Fruit fly (Drosophila melanogaster) whole organism, embryonic: Measurements from ENCODE around the gene Tsp68C.

Experiments
- CG1024 ChIP-seq: fragments of 200-800 bp; sonication (Bioruptor generic); IDR thresholded peaks from 2 replicates; pipeline ENCODE4 v1.3.6; 2022; ENCODE audit warnings: missing biosample characterization, missing genetic modification characterization
- CG10959 ChIP-seq: fragments of 200-800 bp; sonication (Bioruptor generic); IDR thresholded peaks from 2 replicates; pipeline ENCODE4 v1.3.6; 2022; ENCODE audit warnings: missing biosample characterization, missing genetic modification characterization
- CG10979 ChIP-seq: fragments of 200-800 bp; sonication (Bioruptor generic); optimal IDR thresholded peaks from 2 replicates; lab custom pipeline; 2018; ENCODE audit warnings: missing biosample characterization, mild to moderate bottlenecking, missing genetic modification characterization, moderate library complexity
- CG11504 ChIP-seq: fragments of 200-800 bp; sonication (Bioruptor generic); optimal IDR thresholded peaks from 3 replicates; lab custom pipeline; 2019; ENCODE audit warnings: missing biosample characterization, mild to moderate bottlenecking, missing genetic modification characterization, moderate library complexity
- CG12104 ChIP-seq: fragments of 200-800 bp; sonication (Bioruptor generic); optimal IDR thresholded peaks from 3 replicates; lab custom pipeline; 2016; ENCODE audit warnings: missing biosample characterization, missing genetic modification characterization
- CG12299 ChIP-seq: fragments of 200-800 bp; sonication (Bioruptor generic); optimal IDR thresholded peaks from 2 replicates; lab custom pipeline; 2018; ENCODE audit warnings: missing biosample characterization, mild to moderate bottlenecking, missing genetic modification characterization
- CG12391 ChIP-seq: fragments of 200-800 bp; sonication (Bioruptor generic); optimal IDR thresholded peaks from 3 replicates; lab custom pipeline; 2018; ENCODE audit warnings: missing biosample characterization, mild to moderate bottlenecking, missing genetic modification characterization, moderate library complexity
- CG14965 ChIP-seq: fragments of 200-800 bp; sonication (Bioruptor generic); optimal IDR thresholded peaks from 2 replicates; lab custom pipeline; 2016; ENCODE audit warnings: missing biosample characterization, missing genetic modification characterization, borderline replicate concordance
- CG1529 ChIP-seq: fragments of 200-800 bp; sonication (Bioruptor generic); optimal IDR thresholded peaks from 3 replicates; lab custom pipeline; 2018; ENCODE audit warnings: missing biosample characterization, missing genetic modification characterization
- CG15514 ChIP-seq: fragments of 200-800 bp; sonication (Bioruptor generic); optimal IDR thresholded peaks from 3 replicates; lab custom pipeline; 2017; ENCODE audit warnings: missing biosample characterization, missing genetic modification characterization, mild to moderate bottlenecking, moderate library complexity, missing genetic modification reagents
- CG17802 ChIP-seq: fragments of 200-800 bp; sonication (Bioruptor generic); optimal IDR thresholded peaks from 2 replicates; lab custom pipeline; 2018; ENCODE audit warnings: missing biosample characterization, mild to moderate bottlenecking, missing genetic modification characterization, moderate library complexity
- CG2678 ChIP-seq: fragments of 200-800 bp; sonication (Bioruptor generic); optimal IDR thresholded peaks from 3 replicates; lab custom pipeline; 2019; ENCODE audit warnings: missing biosample characterization, mild to moderate bottlenecking, missing genetic modification characterization, moderate library complexity
- CG2875 ChIP-seq: fragments of 200-800 bp; sonication (Bioruptor generic); optimal IDR thresholded peaks from 2 replicates; lab custom pipeline; 2017; ENCODE audit warnings: missing biosample characterization, mild to moderate bottlenecking, missing genetic modification characterization, missing genetic modification reagents
- CG31224 ChIP-seq: fragments of 200-800 bp; sonication (Bioruptor generic); IDR thresholded peaks from 2 replicates; pipeline ENCODE4 v1.3.6; 2022; ENCODE audit warnings: missing biosample characterization, missing genetic modification characterization
- CG33213 ChIP-seq: fragments of 200-800 bp; sonication (Bioruptor generic); optimal IDR thresholded peaks from 3 replicates; lab custom pipeline; 2016; ENCODE audit warnings: missing biosample characterization, missing genetic modification characterization
- CG34224 ChIP-seq: fragments of 200-800 bp; sonication (Bioruptor generic); IDR thresholded peaks from 3 replicates; pipeline ENCODE4 v1.3.6; 2022; ENCODE audit warnings: missing biosample characterization, missing genetic modification characterization; ENCODE audit not compliant: partially characterized antibody
- CG3995 ChIP-seq: fragments of 200-800 bp; sonication (Bioruptor generic); optimal IDR thresholded peaks from 3 replicates; lab custom pipeline; 2016; ENCODE audit warnings: missing biosample characterization, missing genetic modification characterization
- CG4424 ChIP-seq: fragments of 200-800 bp; sonication (Bioruptor generic); optimal IDR thresholded peaks from 3 replicates; lab custom pipeline; 2016; ENCODE audit warnings: missing biosample characterization, missing genetic modification characterization
- CG4820 ChIP-seq: fragments of 200-800 bp; sonication (Bioruptor generic); optimal IDR thresholded peaks from 3 replicates; lab custom pipeline; 2016; ENCODE audit warnings: missing biosample characterization, missing genetic modification characterization
- CG8359 ChIP-seq: fragments of 200-800 bp; sonication (Bioruptor generic); optimal IDR thresholded peaks from 2 replicates; lab custom pipeline; 2017; ENCODE audit warnings: missing biosample characterization, mild to moderate bottlenecking, missing genetic modification characterization, borderline replicate concordance
- CG8944 ChIP-seq: fragments of 200-800 bp; sonication (Bioruptor generic); optimal IDR thresholded peaks from 3 replicates; lab custom pipeline; 2016; ENCODE audit warnings: missing biosample characterization, missing genetic modification characterization
- Camta ChIP-seq: fragments of 200-800 bp; sonication (Bioruptor generic); optimal IDR thresholded peaks from 2 replicates; lab custom pipeline; 2016; ENCODE audit warnings: missing biosample characterization, missing genetic modification characterization
- D19A ChIP-seq: fragments of 200-800 bp; optimal IDR thresholded peaks from 3 replicates; lab custom pipeline; 2019; ENCODE audit warnings: missing biosample characterization, mild to moderate bottlenecking, missing genetic modification characterization, moderate library complexity
- Fer2 ChIP-seq: fragments of 200-800 bp; sonication (Bioruptor generic); optimal IDR thresholded peaks from 2 replicates; lab custom pipeline; 2018; ENCODE audit warnings: missing biosample characterization, mild to moderate bottlenecking, missing genetic modification characterization, moderate library complexity
- GATAe ChIP-seq: fragments of 200-800 bp; sonication (Bioruptor generic); conservative IDR thresholded peaks from 2 replicates; pipeline ENCODE4 v1.3.6; 2022; ENCODE audit warnings: missing biosample characterization, missing genetic modification characterization
- Hand ChIP-seq: fragments of 200-800 bp; sonication (Bioruptor generic); optimal IDR thresholded peaks from 2 replicates; lab custom pipeline; 2017; ENCODE audit warnings: mild to moderate bottlenecking, missing biosample characterization, missing genetic modification reagents, missing genetic modification characterization
- Hmr ChIP-seq: fragments of 200-800 bp; sonication (Bioruptor generic); optimal IDR thresholded peaks from 3 replicates; lab custom pipeline; 2017; ENCODE audit warnings: mild to moderate bottlenecking, missing biosample characterization, missing genetic modification reagents, missing genetic modification characterization
- Opbp ChIP-seq: fragments of 200-800 bp; sonication (Bioruptor generic); IDR thresholded peaks from 3 replicates; pipeline ENCODE4 v1.3.6; 2022; ENCODE audit warnings: missing biosample characterization, missing genetic modification characterization; ENCODE audit not compliant: partially characterized antibody
- Sox102F ChIP-seq: fragments of 200-800 bp; sonication (Bioruptor generic); optimal IDR thresholded peaks from 2 replicates; lab custom pipeline; 2018; ENCODE audit warnings: missing biosample characterization, mild to moderate bottlenecking, missing genetic modification characterization, moderate library complexity
- TFAM ChIP-seq: fragments of 200-800 bp; sonication (Bioruptor generic); optimal IDR thresholded peaks from 2 replicates; lab custom pipeline; 2017; ENCODE audit warnings: missing biosample characterization, missing genetic modification characterization, inconsistent platforms
- ci ChIP-seq: fragments of 200-800 bp; sonication (Bioruptor generic); IDR thresholded peaks from 3 replicates; pipeline ENCODE4 v1.3.6; 2022; ENCODE audit warnings: missing biosample characterization, missing genetic modification characterization
- fd96Cb ChIP-seq: fragments of 200-800 bp; sonication (Bioruptor generic); optimal IDR thresholded peaks from 2 replicates; lab custom pipeline; 2018; ENCODE audit warnings: missing biosample characterization, mild to moderate bottlenecking, missing genetic modification characterization, moderate library complexity
- gce ChIP-seq: fragments of 200-800 bp; sonication (Bioruptor generic); IDR thresholded peaks from 3 replicates; pipeline ENCODE4 v1.3.6; 2022; ENCODE audit warnings: missing biosample characterization, missing genetic modification characterization
- her ChIP-seq: fragments of 200-800 bp; sonication (Bioruptor generic); optimal IDR thresholded peaks from 2 replicates; lab custom pipeline; 2016; ENCODE audit warnings: missing biosample characterization, missing genetic modification characterization
- kay ChIP-seq: fragments of 200-800 bp; sonication (Bioruptor generic); optimal IDR thresholded peaks from 2 replicates; lab custom pipeline; 2016; ENCODE audit warnings: missing biosample characterization, missing genetic modification characterization
- ken ChIP-seq: fragments of 200-800 bp; sonication (Bioruptor generic); IDR thresholded peaks from 3 replicates; pipeline ENCODE4 v1.3.6; 2022; ENCODE audit warnings: missing biosample characterization, missing genetic modification characterization
- kni ChIP-seq: fragments of 200-800 bp; sonication (Bioruptor generic); optimal IDR thresholded peaks from 3 replicates; lab custom pipeline; 2017; ENCODE audit warnings: mild to moderate bottlenecking, missing biosample characterization, missing genetic modification reagents, missing genetic modification characterization
- lilli ChIP-seq: fragments of 200-800 bp; sonication (Bioruptor generic); optimal IDR thresholded peaks from 3 replicates; lab custom pipeline; 2016; ENCODE audit warnings: missing biosample characterization, missing genetic modification characterization
- lola ChIP-seq, 3 experiments: fragments of >200 bp in 2 of 3; fragments of 200-800 bp in 1 of 3; sonication (Bioruptor generic) in 1 of 3; optimal IDR thresholded peaks; 2 replicates each; lab custom pipeline; 2017 to 2019; ENCODE audit warnings: missing biosample characterization in 3 of 3, missing genetic modification characterization in 3 of 3, mild to moderate bottlenecking in 1 of 3, moderate library complexity in 1 of 3
- pho ChIP-seq: fragments of 200-800 bp; sonication (Bioruptor generic); optimal IDR thresholded peaks from 2 replicates; lab custom pipeline; 2016; ENCODE audit warnings: missing biosample characterization, missing genetic modification characterization
- pnt ChIP-seq: fragments of 200-800 bp; sonication (Bioruptor generic); optimal IDR thresholded peaks from 3 replicates; lab custom pipeline; 2016; ENCODE audit warnings: missing biosample characterization, missing genetic modification characterization
- salm ChIP-seq: fragments of 200-800 bp; sonication (Bioruptor generic); optimal IDR thresholded peaks from 2 replicates; lab custom pipeline; 2018; ENCODE audit warnings: missing biosample characterization, mild to moderate bottlenecking, missing genetic modification characterization
- sd ChIP-seq: fragments of 200-800 bp; sonication (Bioruptor generic); optimal IDR thresholded peaks from 3 replicates; lab custom pipeline; 2018; ENCODE audit warnings: missing biosample characterization, mild to moderate bottlenecking, missing genetic modification characterization, moderate library complexity
- slou ChIP-seq: fragments of 200-800 bp; sonication (Bioruptor generic); optimal IDR thresholded peaks from 3 replicates; lab custom pipeline; 2016; ENCODE audit warnings: missing biosample characterization, missing genetic modification characterization
- sqz ChIP-seq: fragments of 200-800 bp; sonication (Bioruptor generic); optimal IDR thresholded peaks from 3 replicates; lab custom pipeline; 2018; ENCODE audit warnings: missing biosample characterization, mild to moderate bottlenecking, missing genetic modification characterization
- tio ChIP-seq: fragments of 200-800 bp; sonication (Bioruptor generic); optimal IDR thresholded peaks from 2 replicates; lab custom pipeline; 2017; ENCODE audit warnings: missing biosample characterization, missing genetic modification characterization, inconsistent platforms
- tna ChIP-seq: fragments of 200-800 bp; sonication (Bioruptor generic); IDR thresholded peaks from 2 replicates; pipeline ENCODE4 v1.3.6; 2022; ENCODE audit warnings: missing biosample characterization, missing genetic modification characterization; ENCODE audit not compliant: partially characterized antibody
- toy ChIP-seq: fragments of 200-800 bp; sonication (Bioruptor generic); IDR thresholded peaks from 2 replicates; pipeline ENCODE4 v1.3.6; 2022; ENCODE audit warnings: missing biosample characterization, missing genetic modification characterization
- tup ChIP-seq: fragments of 200-800 bp; sonication (Bioruptor generic); optimal IDR thresholded peaks from 2 replicates; lab custom pipeline; 2016; ENCODE audit warnings: missing biosample characterization, mild to moderate bottlenecking, missing genetic modification characterization, moderate library complexity
- zfh1 ChIP-seq: fragments of 200-800 bp; sonication (Bioruptor generic); IDR thresholded peaks from 3 replicates; pipeline ENCODE4 v1.3.6; 2022; ENCODE audit warnings: missing biosample characterization, missing genetic modification characterization

Gene Tsp68C

DNA sequence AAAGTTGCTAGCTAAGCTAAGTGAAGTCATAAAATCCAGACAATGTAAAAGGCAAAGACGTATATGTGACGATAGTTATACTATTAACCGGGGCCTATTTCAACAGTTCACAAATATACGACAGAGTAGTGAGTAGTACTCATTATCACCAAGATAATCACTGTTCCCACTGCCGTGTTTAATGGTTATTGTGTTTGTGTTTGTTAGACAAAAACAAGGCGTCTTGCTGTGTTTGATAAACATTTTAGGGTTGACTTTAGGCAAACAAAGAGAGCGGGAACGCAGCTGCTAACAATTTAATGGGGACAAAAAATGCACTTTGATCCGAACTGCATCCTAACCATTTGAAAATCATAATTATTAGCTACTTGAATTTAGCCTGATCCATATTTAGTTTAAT lies 22.0 kb downstream of the Tsp68C start (continued):
- peak; percentile 55 for TF ChIP-seq CG17802 (tag; lab: Kevin White, UChicago)
- TF ChIP-seq fd96Cb (tag; lab: Kevin White, UChicago) = peak; percentile 65
- peak; percentile 64 for TF ChIP-seq CG4424 (GFP tag; lab: Kevin White, UChicago)
- TF ChIP-seq salm = peak; percentile 78
- peak; percentile 18 for TF ChIP-seq Hmr
- no peak for TF ChIP-seq pho (GFP tag; lab: Kevin White, UChicago)
- peak; percentile 68 for TF ChIP-seq Sox102F
- TF ChIP-seq ken (GFP tag; lab: Robert Waterston, UW) = 0 out of 3 replicates have a peak, but pooled peaks have one; percentile 54
- peak; percentile 62 for TF ChIP-seq CG4820 (GFP tag; lab: Kevin White, UChicago)
- TF ChIP-seq lola (GFP tag; optimal IDR thresholded peaks at IDR 0.05; lab: Kevin White, UChicago) = peak in 1 of 3 experiments; percentile 75
- TF ChIP-seq CG14965 (GFP tag; lab: Kevin White, UChicago) = peak; percentile 33
- TF ChIP-seq D19A (tag; lab: Kevin White, UChicago) = peak; percentile 65
- peak; percentile 60 for TF ChIP-seq her (GFP tag; lab: Kevin White, UChicago)
- TF ChIP-seq CG8944 = peak; percentile 21
- TF ChIP-seq Hand (GFP tag; lab: Kevin White, UChicago) = no peak
- no peak for TF ChIP-seq CG10959 (GFP tag; lab: Robert Waterston, UW)
- TF ChIP-seq tna (GFP tag; lab: Robert Waterston, UW) = no peak
- TF ChIP-seq CG12391 (tag; lab: Kevin White, UChicago) = peak; percentile 67
- peak; percentile 57 for TF ChIP-seq pnt
- TF ChIP-seq CG12299 = peak; percentile 55
- peak; percentile 81 for TF ChIP-seq CG1529 (GFP tag; lab: Kevin White, UChicago)
- no peak for TF ChIP-seq tio (GFP tag; lab: Kevin White, UChicago)
- no peak for TF ChIP-seq CG34224 (GFP tag; lab: Robert Waterston, UW)
- peak; percentile 24 for TF ChIP-seq CG33213 (GFP tag; lab: Kevin White, UChicago)
- no peak for TF ChIP-seq GATAe (GFP tag; lab: Robert Waterston, UW)
- TF ChIP-seq lilli (GFP tag; lab: Kevin White, UChicago) = peak; percentile 5
- peak; percentile 86 for TF ChIP-seq TFAM (GFP tag; lab: Kevin White, UChicago)
- no peak for TF ChIP-seq CG3995 (GFP tag; lab: Kevin White, UChicago)
- no peak for TF ChIP-seq CG12104
- peak; percentile 11; the same call in 1 of the 2 replicates for TF ChIP-seq CG1024 (GFP tag; lab: Robert Waterston, UW)
- TF ChIP-seq slou (GFP tag; lab: Kevin White, UChicago) = no peak
- peak; percentile 77 for TF ChIP-seq sqz (GFP tag; lab: Kevin White, UChicago)
- TF ChIP-seq CG8359 = peak; percentile 80
- peak; percentile 51; the same call in 1 of the 3 replicates for TF ChIP-seq zfh1 (GFP tag; lab: Robert Waterston, UW)
- no peak for TF ChIP-seq ci (GFP tag; lab: Robert Waterston, UW)
- TF ChIP-seq CG2678 (tag; lab: Kevin White, UChicago) = peak; percentile 86
- peak; percentile 56 for TF ChIP-seq tup (GFP tag; lab: Kevin White, UChicago)
- TF ChIP-seq CG10979 (tag; lab: Kevin White, UChicago) = peak; percentile 71
- TF ChIP-seq gce (GFP tag; lab: Robert Waterston, UW) = no peak
- no peak for TF ChIP-seq Opbp (GFP tag; lab: Robert Waterston, UW)
- no peak for TF ChIP-seq CG15514 (GFP tag; lab: Kevin White, UChicago)
- TF ChIP-seq toy (GFP tag; lab: Robert Waterston, UW) = no peak
- no peak for TF ChIP-seq sd (tag; lab: Kevin White, UChicago)
- peak; percentile 15 for TF ChIP-seq kay (GFP tag; lab: Kevin White, UChicago)
- TF ChIP-seq Camta = peak; percentile 63
- no peak for TF ChIP-seq CG31224
- no peak for TF ChIP-seq kni (GFP tag; lab: Kevin White, UChicago)
- peak; percentile 90 for TF ChIP-seq CG2875 (GFP tag; lab: Kevin White, UChicago)
- TF ChIP-seq Fer2 (tag; lab: Kevin White, UChicago) = peak; percentile 20
- TF ChIP-seq CG11504 (tag; lab: Kevin White, UChicago) = peak; percentile 72
